Fruit fly (Drosophila melanogaster) whole organism, embryonic: ENCODE results near the gene Muc96D.

Source experiments
- ATbp ChIP-seq: fragments of 200-800 bp; sonication (Bioruptor generic); optimal IDR thresholded peaks from 2 replicates; lab custom pipeline; 2017; ENCODE audit warnings: missing biosample characterization, mild to moderate bottlenecking, missing genetic modification characterization, missing genetic modification reagents
- B-H1 ChIP-seq: fragments of 200-800 bp; sonication (Bioruptor generic); IDR thresholded peaks from 3 replicates; pipeline ENCODE4 v1.3.6; 2022; ENCODE audit warnings: missing biosample characterization, missing genetic modification characterization
- B-H2 ChIP-seq: fragments of 200-800 bp; sonication (Bioruptor generic); optimal IDR thresholded peaks from 2 replicates; lab custom pipeline; 2018; ENCODE audit warnings: missing biosample characterization, mild to moderate bottlenecking, missing genetic modification characterization
- BEAF-32 ChIP-seq: fragments of 200-800 bp; sonication (Bioruptor generic); optimal IDR thresholded peaks from 3 replicates; lab custom pipeline; 2017; ENCODE audit warnings: missing biosample characterization, missing genetic modification characterization, mild to moderate bottlenecking, moderate library complexity, missing genetic modification reagents
- BtbVII ChIP-seq: fragments of 200-800 bp; sonication (Bioruptor generic); optimal IDR thresholded peaks from 3 replicates; lab custom pipeline; 2017; ENCODE audit warnings: missing biosample characterization, mild to moderate bottlenecking, missing genetic modification characterization
- Bteb2 ChIP-seq: fragments of 200-800 bp; sonication (Bioruptor generic); optimal IDR thresholded peaks from 2 replicates; lab custom pipeline; 2016; ENCODE audit warnings: missing biosample characterization, missing genetic modification characterization
- C15 ChIP-seq: fragments of 200-800 bp; sonication (Bioruptor generic); IDR thresholded peaks from 3 replicates; pipeline ENCODE4 v1.3.6; 2022; ENCODE audit warnings: missing biosample characterization, missing genetic modification characterization
- CG10267 ChIP-seq: fragments of 200-800 bp; sonication (Bioruptor generic); optimal IDR thresholded peaks from 2 replicates; lab custom pipeline; 2018; ENCODE audit warnings: missing biosample characterization, mild to moderate bottlenecking, missing genetic modification characterization, moderate library complexity
- CG10274 ChIP-seq: fragments of 200-800 bp; sonication (Bioruptor generic); optimal IDR thresholded peaks from 3 replicates; lab custom pipeline; 2017; ENCODE audit warnings: missing biosample characterization, mild to moderate bottlenecking, missing genetic modification characterization
- CG11504 ChIP-seq: fragments of 200-800 bp; sonication (Bioruptor generic); optimal IDR thresholded peaks from 3 replicates; lab custom pipeline; 2019; ENCODE audit warnings: missing biosample characterization, mild to moderate bottlenecking, missing genetic modification characterization, moderate library complexity
- CG11695 ChIP-seq: fragments of 200-800 bp; sonication (Bioruptor generic); IDR thresholded peaks from 3 replicates; pipeline ENCODE4 v1.3.6; 2022; ENCODE audit warnings: missing biosample characterization, missing genetic modification characterization
- CG12155 ChIP-seq: fragments of 200-800 bp; sonication (Bioruptor generic); optimal IDR thresholded peaks from 3 replicates; lab custom pipeline; 2016; ENCODE audit warnings: missing biosample characterization, missing genetic modification characterization
- CG12236 ChIP-seq: fragments of 200-800 bp; sonication (Bioruptor generic); optimal IDR thresholded peaks from 2 replicates; lab custom pipeline; 2016; ENCODE audit warnings: missing biosample characterization, missing genetic modification characterization
- CG12299 ChIP-seq: fragments of 200-800 bp; sonication (Bioruptor generic); optimal IDR thresholded peaks from 2 replicates; lab custom pipeline; 2018; ENCODE audit warnings: missing biosample characterization, mild to moderate bottlenecking, missing genetic modification characterization
- CG13894 ChIP-seq: fragments of 200-800 bp; sonication (Bioruptor generic); optimal IDR thresholded peaks from 3 replicates; lab custom pipeline; 2018; ENCODE audit warnings: missing biosample characterization, mild to moderate bottlenecking, missing genetic modification characterization, moderate library complexity
- CG1647 ChIP-seq: fragments of 200-800 bp; sonication (Bioruptor generic); optimal IDR thresholded peaks from 3 replicates; lab custom pipeline; 2016; ENCODE audit warnings: missing biosample characterization, missing genetic modification characterization
- CG17568 ChIP-seq: fragments of 200-800 bp; sonication (Bioruptor generic); optimal IDR thresholded peaks from 2 replicates; lab custom pipeline; 2018; ENCODE audit warnings: missing biosample characterization, mild to moderate bottlenecking, missing genetic modification characterization, moderate library complexity
- CG1832 ChIP-seq: fragments of 200-800 bp; sonication (Bioruptor generic); optimal IDR thresholded peaks from 2 replicates; lab custom pipeline; 2017; ENCODE audit warnings: missing biosample characterization, mild to moderate bottlenecking, missing genetic modification characterization, inconsistent platforms
- CG18619 ChIP-seq: fragments of 200-800 bp; sonication (Bioruptor generic); optimal IDR thresholded peaks from 3 replicates; lab custom pipeline; 2017; ENCODE audit warnings: missing biosample characterization, mild to moderate bottlenecking, missing genetic modification characterization
- CG2199 ChIP-seq: fragments of 200-800 bp; sonication (Bioruptor generic); IDR thresholded peaks from 3 replicates; pipeline ENCODE4 v1.3.6; 2022; ENCODE audit warnings: missing biosample characterization, missing genetic modification characterization
- CG32772 ChIP-seq: fragments of 200-800 bp; sonication (Bioruptor generic); IDR thresholded peaks from 2 replicates; pipeline ENCODE4 v1.3.6; 2022; ENCODE audit warnings: missing biosample characterization, missing genetic modification characterization
- CG4617 ChIP-seq: fragments of 200-800 bp; sonication (Bioruptor generic); optimal IDR thresholded peaks from 3 replicates; lab custom pipeline; 2016; ENCODE audit warnings: missing biosample characterization, missing genetic modification characterization, borderline replicate concordance
- CG4854 ChIP-seq: fragments of 200-800 bp; sonication (Bioruptor generic); optimal IDR thresholded peaks from 2 replicates; lab custom pipeline; 2016; ENCODE audit warnings: missing biosample characterization, missing genetic modification characterization, inconsistent platforms
- CG7357 ChIP-seq: fragments of 200-800 bp; sonication (Bioruptor generic); IDR thresholded peaks from 3 replicates; pipeline ENCODE4 v1.3.6; 2022; ENCODE audit warnings: missing biosample characterization, missing genetic modification characterization
- CG7928 ChIP-seq: fragments of 200-800 bp; sonication (Bioruptor generic); optimal IDR thresholded peaks from 2 replicates; lab custom pipeline; 2017; ENCODE audit warnings: missing biosample characterization, mild to moderate bottlenecking, missing genetic modification characterization
- CG8359 ChIP-seq: fragments of 200-800 bp; sonication (Bioruptor generic); optimal IDR thresholded peaks from 2 replicates; lab custom pipeline; 2017; ENCODE audit warnings: missing biosample characterization, mild to moderate bottlenecking, missing genetic modification characterization, borderline replicate concordance
- CG9215 ChIP-seq: fragments of 200-800 bp; sonication (Bioruptor generic); IDR thresholded peaks from 2 replicates; pipeline ENCODE4 v1.3.6; 2022; ENCODE audit warnings: missing biosample characterization, missing genetic modification characterization
- CG9932 ChIP-seq: fragments of 200-800 bp; sonication (Bioruptor generic); IDR thresholded peaks from 2 replicates; pipeline ENCODE4 v1.3.6; 2022; ENCODE audit warnings: missing biosample characterization, missing genetic modification characterization
- HLH3B ChIP-seq: fragments of 200-800 bp; sonication (Bioruptor generic); IDR thresholded peaks from 2 replicates; pipeline ENCODE4 v1.3.6; 2022; ENCODE audit warnings: missing biosample characterization, missing genetic modification characterization
- HLH54F ChIP-seq: fragments of 200-800 bp; sonication (Bioruptor generic); optimal IDR thresholded peaks from 3 replicates; lab custom pipeline; 2016; ENCODE audit warnings: missing biosample characterization, missing genetic modification characterization
- Hey ChIP-seq: fragments of 200-800 bp; sonication (Bioruptor generic); optimal IDR thresholded peaks from 3 replicates; lab custom pipeline; 2018; ENCODE audit warnings: missing biosample characterization, mild to moderate bottlenecking, missing genetic modification characterization
- Hr3 ChIP-seq: fragments of 200-800 bp; sonication (Bioruptor generic); optimal IDR thresholded peaks from 3 replicates; lab custom pipeline; 2016; ENCODE audit warnings: missing biosample characterization, missing genetic modification characterization
- Hsf ChIP-seq: fragments of 200-800 bp; sonication (Bioruptor generic); optimal IDR thresholded peaks from 3 replicates; lab custom pipeline; 2016; ENCODE audit warnings: missing biosample characterization, missing genetic modification characterization
- NfI ChIP-seq: fragments of 200-800 bp; sonication (Bioruptor generic); optimal IDR thresholded peaks from 3 replicates; lab custom pipeline; 2018; ENCODE audit warnings: missing biosample characterization, mild to moderate bottlenecking, missing genetic modification characterization, moderate library complexity
- Ravus ChIP-seq: fragments of 200-800 bp; sonication (Bioruptor generic); IDR thresholded peaks from 2 replicates; pipeline ENCODE4 v1.3.6; 2022; ENCODE audit warnings: missing biosample characterization, missing genetic modification characterization
- Stat92E ChIP-seq, 3 experiments: fragments of >200 bp in 2 of 3; fragments of 200-800 bp in 1 of 3; sonication (Bioruptor generic) in 1 of 3; optimal IDR thresholded peaks; 2 replicates each; lab custom pipeline; 2017 to 2019; ENCODE audit warnings: missing biosample characterization in 3 of 3, missing genetic modification characterization in 3 of 3, mild to moderate bottlenecking in 1 of 3, moderate library complexity in 1 of 3
- Taf1 ChIP-seq: fragments of 200-800 bp; sonication (Bioruptor generic); IDR thresholded peaks from 2 replicates; pipeline ENCODE4 v1.3.6; 2022; ENCODE audit warnings: missing biosample characterization, missing genetic modification characterization
- Xrp1 ChIP-seq: fragments of 200-800 bp; sonication (Bioruptor generic); IDR thresholded peaks from 2 replicates; pipeline ENCODE4 v1.3.6; 2022; ENCODE audit warnings: missing biosample characterization, missing genetic modification characterization
- ase ChIP-seq: fragments of 200-800 bp; sonication (Bioruptor generic); IDR thresholded peaks from 3 replicates; pipeline ENCODE4 v1.3.6; 2022; ENCODE audit warnings: missing biosample characterization, missing genetic modification characterization
- ato ChIP-seq: fragments of 200-800 bp; sonication (Bioruptor generic); IDR thresholded peaks from 2 replicates; pipeline ENCODE4 v1.3.6; 2022; ENCODE audit warnings: missing biosample characterization, missing genetic modification characterization; ENCODE audit not compliant: partially characterized antibody
- corto ChIP-seq: fragments of 200-800 bp; sonication (Bioruptor generic); optimal IDR thresholded peaks from 2 replicates; lab custom pipeline; 2016; ENCODE audit warnings: missing biosample characterization, mild to moderate bottlenecking, missing genetic modification characterization, moderate library complexity
- dimm ChIP-seq: fragments of 200-800 bp; sonication (Bioruptor generic); IDR thresholded peaks from 2 replicates; pipeline ENCODE4 v1.3.6; 2022; ENCODE audit warnings: missing biosample characterization, missing genetic modification characterization
- pum ChIP-seq: fragments of 200-800 bp; sonication (Bioruptor generic); optimal IDR thresholded peaks from 2 replicates; lab custom pipeline; 2016; ENCODE audit warnings: missing biosample characterization, missing genetic modification characterization
- sens ChIP-seq: fragments of 200-800 bp; sonication (Bioruptor generic); peaks from one replicate; lab custom pipeline; 2016; ENCODE audit warnings: missing biosample characterization, missing genetic modification characterization
- sim ChIP-seq: fragments of 200-800 bp; sonication (Bioruptor generic); IDR thresholded peaks from 2 replicates; pipeline ENCODE4 v1.3.6; 2022; ENCODE audit warnings: missing biosample characterization, missing genetic modification characterization
- so ChIP-seq: fragments of 200-800 bp; sonication (Bioruptor generic); IDR thresholded peaks from 3 replicates; pipeline ENCODE4 v1.3.6; 2022; ENCODE audit warnings: missing biosample characterization, missing genetic modification characterization
- sr ChIP-seq: fragments of 200-800 bp; sonication (Bioruptor generic); IDR thresholded peaks from 3 replicates; pipeline ENCODE4 v1.3.6; 2022; ENCODE audit warnings: missing biosample characterization, missing genetic modification characterization
- tio ChIP-seq: fragments of 200-800 bp; sonication (Bioruptor generic); optimal IDR thresholded peaks from 2 replicates; lab custom pipeline; 2017; ENCODE audit warnings: missing biosample characterization, missing genetic modification characterization, inconsistent platforms
- vfl ChIP-seq: fragments of 200-800 bp; sonication (Bioruptor generic); optimal IDR thresholded peaks from 2 replicates; lab custom pipeline; 2016; ENCODE audit warnings: missing biosample characterization, missing genetic modification characterization

Gene Muc96D

dm6 chr3R:25445546-25446400 lies 45.3 kb upstream of the Muc96D start (continued):
- TF ChIP-seq Hr3 (peak; percentile 57), CG11695 (GFP tag; lab: Robert Waterston, UW) (peak; percentile 71), ato (no peak), CG11504 (peak; percentile 99), sens (GFP tag; lab: Kevin White, UChicago) (peak; percentile 95), CG13894 (tag; lab: Kevin White, UChicago) (no peak), CG17568 (GFP tag; lab: Kevin White, UChicago) (peak; percentile 51), NfI (GFP tag; lab: Kevin White, UChicago) (peak; percentile 45), CG10267 (peak; percentile 55), CG8359 (GFP tag; lab: Kevin White, UChicago) (peak; percentile 39), CG12236 (peak; percentile 29), CG2199 (GFP tag; lab: Robert Waterston, UW) (peak; percentile 93), HLH3B (GFP tag; lab: Robert Waterston, UW) (peak; percentile 79), corto (GFP tag; lab: Kevin White, UChicago) (no peak), BtbVII (GFP tag; lab: Kevin White, UChicago) (no peak), sr (GFP tag; lab: Robert Waterston, UW) (no peak), pum (GFP tag; lab: Kevin White, UChicago) (peak; percentile 31), CG1647 (GFP tag; lab: Kevin White, UChicago) (no peak), CG4617 (peak; percentile 29), CG4854 (GFP tag; lab: Kevin White, UChicago) (peak; percentile 8), Bteb2 (GFP tag; lab: Kevin White, UChicago) (no peak), CG9215 (GFP tag; lab: Robert Waterston, UW) (peak; percentile 32; the same call in 1 of the 2 replicates), ase (GFP tag; lab: Robert Waterston, UW) (0 out of 3 replicates have a peak, but pooled peaks have one; percentile 60), Hey (tag; lab: Kevin White, UChicago) (no peak), B-H1 (peak; percentile 62), vfl (GFP tag; lab: Kevin White, UChicago) (no peak), Xrp1 (GFP tag; lab: Robert Waterston, UW) (peak; percentile 90), CG9932 (no peak), sim (GFP tag; lab: Robert Waterston, UW) (peak; percentile 63; the same call in 1 of the 2 replicates), dimm (GFP tag; lab: Robert Waterston, UW) (peak; percentile 55), B-H2 (GFP tag; lab: Kevin White, UChicago) (no peak), C15 (no peak), ATbp (GFP tag; lab: Kevin White, UChicago) (peak; percentile 83), CG1832 (GFP tag; lab: Kevin White, UChicago) (no peak), CG32772 (GFP tag; lab: Robert Waterston, UW) (peak; percentile 74; the same call in 1 of the 2 replicates), CG7357 (GFP tag; lab: Robert Waterston, UW) (peak; percentile 39; the same call in 1 of the 3 replicates), CG12299 (tag; lab: Kevin White, UChicago) (no peak), Ravus (GFP tag; lab: Robert Waterston, UW) (no peak), Stat92E (GFP tag; optimal IDR thresholded peaks at IDR 0.05; lab: Kevin White, UChicago) (no peak), BEAF-32 (GFP tag; lab: Kevin White, UChicago) (no peak), HLH54F (peak; percentile 4), CG10274 (no peak), Taf1 (no peak), CG7928 (no peak), so (GFP tag; lab: Robert Waterston, UW) (peak; percentile 55; the same call in 1 of the 3 replicates), CG12155 (GFP tag; lab: Kevin White, UChicago) (no peak), tio (GFP tag; lab: Kevin White, UChicago) (peak; percentile 60), CG18619 (GFP tag; lab: Kevin White, UChicago) (peak; percentile 14), Hsf (GFP tag; lab: Kevin White, UChicago) (peak; percentile 66)
